Fruit fly (Drosophila melanogaster) Kc167 (cell line): ENCODE results near the gene ph-d.

Experiments
- Sin3A ChIP-seq: fragments of >200 bp; optimal IDR thresholded peaks from 2 replicates; lab custom pipeline; 2018; ENCODE audit warnings: missing external identifiers
- h ChIP-seq: fragments of >200 bp; optimal IDR thresholded peaks from 3 replicates; lab custom pipeline; 2018; ENCODE audit warnings: missing external identifiers
- psq ChIP-seq: fragments of >200 bp; optimal IDR thresholded peaks from 2 replicates; lab custom pipeline; 2017; ENCODE audit warnings: missing external identifiers

dm6 chrX:2087501-2087900, 35.6 kb downstream of the ph-d start:
- TF ChIP-seq psq (lab: Kevin White, UChicago) (no peak), h (lab: Kevin White, UChicago) (no peak), Sin3A (lab: Kevin White, UChicago) (no peak)
